Fruit fly (Drosophila melanogaster): ENCODE measurements around the gene Jupiter.

Jupiter gene

dm6 chr3R:11665508-11665907 lies 45.8 kb upstream of the Jupiter start:
- TF ChIP-seq foxo (GFP tag; optimal IDR thresholded peaks at IDR 0.05) (peak in 1 of 2 experiments; percentile 14), CG32264 (GFP tag; optimal IDR thresholded peaks at IDR 0.05) (no peak), Myc (optimal IDR thresholded peaks at IDR 0.05) (peak; percentile 89), GATAd (GFP tag; optimal IDR thresholded peaks at IDR 0.05) (no peak), rgr (GFP tag; optimal IDR thresholded peaks at IDR 0.05) (peak; percentile 10), usp (GFP tag; optimal IDR thresholded peaks at IDR 0.05) (no peak), CrebA (GFP tag; optimal IDR thresholded peaks at IDR 0.05; ENCODE audit: borderline replicate concordance) (no peak)

- TF ChIP-seq foxo (GFP tag; optimal IDR thresholded peaks at IDR 0.05) (peak in 1 of 2 experiments; percentile 5), OdsH (GFP tag; optimal IDR thresholded peaks at IDR 0.05) (peak; percentile 19), Dif (GFP tag; optimal IDR thresholded peaks at IDR 0.05; ENCODE audit: partially characterized antibody) (no peak)
Observed at dm6 chr3R:11663441-11663840, 43.7 kb upstream of the Jupiter start.

dm6 chr3R:11662617-11663016 lies 42.9 kb upstream of the Jupiter start:
- TF ChIP-seq lola (GFP tag; optimal IDR thresholded peaks at IDR 0.05) = no peak

- TF ChIP-seq Dfd (GFP tag; optimal IDR thresholded peaks at IDR 0.05) (no peak), fru (GFP tag; optimal IDR thresholded peaks at IDR 0.05) (peak; percentile 0)
Observed at dm6 chr3R:11661712-11662111, 42.0 kb upstream of the Jupiter start.

- TF ChIP-seq dmrt93B (GFP tag; optimal IDR thresholded peaks at IDR 0.05) (no peak), brk (GFP tag; optimal IDR thresholded peaks at IDR 0.05) (no peak), lola (GFP tag; optimal IDR thresholded peaks at IDR 0.05) (no peak), jim (GFP tag; optimal IDR thresholded peaks at IDR 0.05) (no peak), HLH106 (tag; optimal IDR thresholded peaks at IDR 0.05) (no peak), Rel (GFP tag; optimal IDR thresholded peaks at IDR 0.05) (no peak), Rel (tag; optimal IDR thresholded peaks at IDR 0.05) (no peak), usp (GFP tag; optimal IDR thresholded peaks at IDR 0.05) (no peak), Myc (optimal IDR thresholded peaks at IDR 0.05) (no peak), tai (GFP tag; optimal IDR thresholded peaks at IDR 0.05) (no peak), Sp1 (GFP tag; optimal IDR thresholded peaks at IDR 0.05) (no peak), Hr83 (GFP tag; optimal IDR thresholded peaks at IDR 0.05; ENCODE audit: poor library complexity, severe bottlenecking) (no peak), sv (GFP tag; optimal IDR thresholded peaks at IDR 0.05) (no peak), psq (GFP tag; optimal IDR thresholded peaks at IDR 0.05) (no peak), Hr78 (GFP tag; optimal IDR thresholded peaks at IDR 0.05) (no peak), OdsH (GFP tag; optimal IDR thresholded peaks at IDR 0.05) (no peak), Vsx2 (GFP tag; optimal IDR thresholded peaks at IDR 0.05; ENCODE audit: partially characterized antibody) (no peak), CG32264 (GFP tag; optimal IDR thresholded peaks at IDR 0.05) (no peak), Dfd (GFP tag; optimal IDR thresholded peaks at IDR 0.05) (no peak), Dif (GFP tag; optimal IDR thresholded peaks at IDR 0.05; ENCODE audit: partially characterized antibody) (no peak)
Observed at dm6 chr3R:11661187-11661586, 41.5 kb upstream of the Jupiter start.

- TF ChIP-seq HLH106 (tag; optimal IDR thresholded peaks at IDR 0.05) (peak; percentile 83), pan (optimal IDR thresholded peaks at IDR 0.05) (no peak), h (GFP tag; optimal IDR thresholded peaks at IDR 0.05) (peak; percentile 91), N (GFP tag; optimal IDR thresholded peaks at IDR 0.05) (no peak), GATAd (GFP tag; optimal IDR thresholded peaks at IDR 0.05) (no peak), dmrt93B (GFP tag; optimal IDR thresholded peaks at IDR 0.05) (peak; percentile 47), ey (GFP tag; optimal IDR thresholded peaks at IDR 0.05) (peak; percentile 92), Hr83 (GFP tag; optimal IDR thresholded peaks at IDR 0.05; ENCODE audit: poor library complexity, severe bottlenecking) (peak; percentile 19), Hr78 (GFP tag; optimal IDR thresholded peaks at IDR 0.05) (no peak), dsf (GFP tag; optimal IDR thresholded peaks at IDR 0.05; ENCODE audit: borderline replicate concordance) (no peak), psq (GFP tag; optimal IDR thresholded peaks at IDR 0.05) (peak; percentile 80), foxo (GFP tag; optimal IDR thresholded peaks at IDR 0.05) (peak; percentile 42 to 90), CG9705 (GFP tag; optimal IDR thresholded peaks at IDR 0.05) (peak; percentile 56), Vsx2 (GFP tag; optimal IDR thresholded peaks at IDR 0.05; ENCODE audit: partially characterized antibody) (no peak), woc (GFP tag; optimal IDR thresholded peaks at IDR 0.05) (peak; percentile 93), Dif (GFP tag; optimal IDR thresholded peaks at IDR 0.05; ENCODE audit: partially characterized antibody) (no peak), fru (GFP tag; optimal IDR thresholded peaks at IDR 0.05) (peak; percentile 92), Myc (optimal IDR thresholded peaks at IDR 0.05) (no peak), Hnf4 (GFP tag; optimal IDR thresholded peaks at IDR 0.05) (peak; percentile 92), dl (GFP tag; optimal IDR thresholded peaks at IDR 0.05; ENCODE audit: insufficient read depth in 1 of 2, partially characterized antibody in 2 of 2) (no peak), rgr (GFP tag; optimal IDR thresholded peaks at IDR 0.05) (peak; percentile 88), Rel (GFP tag; optimal IDR thresholded peaks at IDR 0.05) (peak; percentile 79), Rel (tag; optimal IDR thresholded peaks at IDR 0.05) (peak; percentile 69), usp (GFP tag; optimal IDR thresholded peaks at IDR 0.05) (no peak), CG32264 (GFP tag; optimal IDR thresholded peaks at IDR 0.05) (peak; percentile 70), jim (GFP tag; optimal IDR thresholded peaks at IDR 0.05) (no peak), Dfd (GFP tag; optimal IDR thresholded peaks at IDR 0.05) (no peak), tai (GFP tag; optimal IDR thresholded peaks at IDR 0.05) (peak; percentile 72), brk (GFP tag; optimal IDR thresholded peaks at IDR 0.05) (peak; percentile 82), sv (GFP tag; optimal IDR thresholded peaks at IDR 0.05) (no peak), sage (GFP tag; optimal IDR thresholded peaks at IDR 0.05) (peak; percentile 78), OdsH (GFP tag; optimal IDR thresholded peaks at IDR 0.05) (peak; percentile 87), Sp1 (GFP tag; optimal IDR thresholded peaks at IDR 0.05) (peak; percentile 84), CrebA (GFP tag; optimal IDR thresholded peaks at IDR 0.05; ENCODE audit: borderline replicate concordance) (no peak)
Observed at dm6 chr3R:11657786-11658193, 38.1 kb upstream of the Jupiter start.

Measured in whole organism, wandering third instar larva.